Worm (Caenorhabditis elegans) whole organism, L2 larva: ENCODE data around the gene R07D5.2.

Experiments used
- C34F6.9 ChIP-seq: fragments of 150-350 bp; optimal IDR thresholded peaks from 2 replicates; lab custom pipeline; 2014; ENCODE audit warnings: missing biosample characterization, missing genetic modification characterization
- R02D3.7 ChIP-seq: fragments of 150-350 bp; optimal IDR thresholded peaks from 2 replicates; lab custom pipeline; 2014; ENCODE audit warnings: missing biosample characterization, missing genetic modification characterization
- Y55F3AM.14 ChIP-seq: fragments of 200-800 bp; sonication (Bioruptor generic); optimal IDR thresholded peaks from 2 replicates; lab custom pipeline; 2018; ENCODE audit warnings: mild to moderate bottlenecking, missing genetic modification characterization, missing compliant biosample characterization
- ZK546.5 ChIP-seq: sonication (generic microtip); optimal IDR thresholded peaks from 2 replicates; lab custom pipeline; 2017; ENCODE audit warnings: missing biosample characterization, missing genetic modification characterization
- alr-1 ChIP-seq: fragments of 150-350 bp; optimal IDR thresholded peaks from 2 replicates; lab custom pipeline; 2014; ENCODE audit warnings: missing biosample characterization, missing genetic modification characterization
- aly-2 ChIP-seq: fragments of 150-350 bp; optimal IDR thresholded peaks from 2 replicates; lab custom pipeline; 2014; ENCODE audit warnings: missing biosample characterization, missing genetic modification characterization
- ama-1 ChIP-seq: fragments of 150-350 bp; optimal IDR thresholded peaks from 2 replicates; lab custom pipeline; 2018; ENCODE audit warnings: inconsistent platforms
- blmp-1 ChIP-seq: sonication (generic microtip); optimal IDR thresholded peaks from 2 replicates; lab custom pipeline; 2017; ENCODE audit warnings: missing genetic modification characterization, mild to moderate bottlenecking, missing compliant biosample characterization, antibody characterized with exemption, moderate library complexity; ENCODE audit not compliant: insufficient read depth
- crh-2 ChIP-seq: sonication (generic microtip); optimal IDR thresholded peaks from 2 replicates; lab custom pipeline; 2017; ENCODE audit warnings: missing biosample characterization, missing genetic modification characterization
- egl-27 ChIP-seq: sonication (generic microtip); optimal IDR thresholded peaks from 3 replicates; lab custom pipeline; 2017; ENCODE audit warnings: missing biosample characterization, missing genetic modification reagents, missing genetic modification characterization
- lin-11 ChIP-seq: fragments of 150-350 bp; sonication (generic microtip); optimal IDR thresholded peaks from 2 replicates; lab custom pipeline; 2014; ENCODE audit warnings: missing biosample characterization, missing genetic modification characterization, inconsistent platforms, mixed read lengths
- lin-13 ChIP-seq: fragments of 150-350 bp; optimal IDR thresholded peaks from 2 replicates; lab custom pipeline; 2014; ENCODE audit warnings: missing biosample characterization, missing genetic modification reagents, missing genetic modification characterization
- lin-39 ChIP-seq: fragments of 150-350 bp; optimal IDR thresholded peaks from 2 replicates; lab custom pipeline; 2014; ENCODE audit warnings: missing biosample characterization, missing genetic modification reagents, missing genetic modification characterization
- mab-5 ChIP-seq: fragments of 150-350 bp; optimal IDR thresholded peaks from 2 replicates; lab custom pipeline; 2014; ENCODE audit warnings: missing biosample characterization, missing genetic modification characterization
- mbf-1 ChIP-seq: sonication (generic microtip); optimal IDR thresholded peaks from 2 replicates; lab custom pipeline; 2017; ENCODE audit warnings: missing biosample characterization, missing genetic modification characterization
- nhr-10 ChIP-seq: sonication (generic microtip); optimal IDR thresholded peaks from 2 replicates; lab custom pipeline; 2017; ENCODE audit warnings: missing biosample characterization, missing genetic modification characterization
- nhr-11 ChIP-seq: fragments of 150-350 bp; optimal IDR thresholded peaks from 2 replicates; lab custom pipeline; 2014; ENCODE audit warnings: missing biosample characterization, missing genetic modification characterization
- nhr-12 ChIP-seq: fragments of 150-350 bp; optimal IDR thresholded peaks from 2 replicates; lab custom pipeline; 2014; ENCODE audit warnings: missing biosample characterization, missing genetic modification characterization
- nhr-21 ChIP-seq: fragments of 150-350 bp; optimal IDR thresholded peaks from 2 replicates; lab custom pipeline; 2014; ENCODE audit warnings: missing biosample characterization, missing genetic modification characterization
- nhr-23 ChIP-seq: fragments of 150-350 bp; optimal IDR thresholded peaks from 2 replicates; lab custom pipeline; 2014; ENCODE audit warnings: missing biosample characterization, missing genetic modification reagents, missing genetic modification characterization
- nhr-237 ChIP-seq: fragments of 150-350 bp; optimal IDR thresholded peaks from 2 replicates; lab custom pipeline; 2014; ENCODE audit warnings: missing biosample characterization, missing genetic modification characterization
- nhr-25 ChIP-seq: fragments of 150-350 bp; sonication (generic microtip); optimal IDR thresholded peaks from 3 replicates; lab custom pipeline; 2014; ENCODE audit warnings: missing biosample characterization, missing genetic modification characterization
- nhr-6 ChIP-seq: fragments of 150-350 bp; optimal IDR thresholded peaks from 2 replicates; lab custom pipeline; 2014; ENCODE audit warnings: missing biosample characterization, missing genetic modification characterization
- nhr-77 ChIP-seq: fragments of 150-350 bp; optimal IDR thresholded peaks from 2 replicates; lab custom pipeline; 2014; ENCODE audit warnings: missing biosample characterization, missing genetic modification characterization
- peb-1 ChIP-seq: fragments of 150-350 bp; optimal IDR thresholded peaks from 2 replicates; lab custom pipeline; 2014; ENCODE audit warnings: missing biosample characterization, missing genetic modification characterization
- sem-4 ChIP-seq: fragments of 150-350 bp; optimal IDR thresholded peaks from 2 replicates; lab custom pipeline; 2014; ENCODE audit warnings: missing biosample characterization, missing genetic modification reagents, missing genetic modification characterization
- sma-3 ChIP-seq: sonication (generic microtip); optimal IDR thresholded peaks from 2 replicates; lab custom pipeline; 2016; ENCODE audit warnings: missing genetic modification reagents, missing genetic modification characterization, missing compliant biosample characterization
- sma-9 ChIP-seq, 2 experiments: fragments of 150-350 bp in 1 of 2; sonication (generic microtip) in 1 of 2; optimal IDR thresholded peaks; 2 replicates each; lab custom pipeline; 2014 to 2016; ENCODE audit warnings: missing genetic modification characterization in 2 of 2, mild to moderate bottlenecking in 1 of 2, missing biosample characterization in 1 of 2, missing compliant biosample characterization in 1 of 2, missing genetic modification reagents in 1 of 2, moderate library complexity in 1 of 2
- snpc-4 ChIP-seq: fragments of 150-350 bp; optimal IDR thresholded peaks from 2 replicates; lab custom pipeline; 2014; ENCODE audit warnings: missing biosample characterization, missing genetic modification characterization
- unc-39 ChIP-seq: fragments of 150-350 bp; optimal IDR thresholded peaks from 2 replicates; lab custom pipeline; 2014; ENCODE audit warnings: missing biosample characterization, missing genetic modification characterization
- unc-55 ChIP-seq: fragments of 150-350 bp; sonication (generic microtip); optimal IDR thresholded peaks from 3 replicates; lab custom pipeline; 2014; ENCODE audit warnings: missing biosample characterization, missing genetic modification reagents, missing genetic modification characterization
- unc-62 ChIP-seq: fragments of 150-350 bp; optimal IDR thresholded peaks from 2 replicates; lab custom pipeline; 2014; ENCODE audit warnings: missing biosample characterization, missing genetic modification reagents, missing genetic modification characterization

R07D5.2 gene

DNA sequence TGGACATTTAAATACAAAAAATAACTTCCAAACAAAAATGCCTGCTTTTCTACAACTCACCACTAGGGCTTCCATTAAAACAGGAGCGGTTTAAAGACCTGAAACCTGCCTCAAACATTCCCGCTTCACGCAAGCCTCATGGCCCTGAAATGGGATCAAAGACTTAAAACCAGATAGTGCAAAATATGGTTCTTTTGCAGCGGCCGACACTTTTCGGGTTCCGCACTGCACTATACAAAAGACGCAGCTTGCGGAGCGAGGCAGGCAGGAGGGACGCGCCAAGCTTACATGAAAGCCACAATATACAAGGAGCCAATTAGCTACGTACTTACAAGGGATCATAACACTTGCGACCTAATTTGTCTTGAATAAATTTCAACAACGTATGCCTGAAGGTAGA, 42.9 kb downstream of the R07D5.2 start:
- TF ChIP-seq snpc-4 (tag; lab: Kevin White, UChicago): peak; percentile 62
- TF ChIP-seq nhr-10 (tag; lab: Kevin White, UChicago): no peak

DNA sequence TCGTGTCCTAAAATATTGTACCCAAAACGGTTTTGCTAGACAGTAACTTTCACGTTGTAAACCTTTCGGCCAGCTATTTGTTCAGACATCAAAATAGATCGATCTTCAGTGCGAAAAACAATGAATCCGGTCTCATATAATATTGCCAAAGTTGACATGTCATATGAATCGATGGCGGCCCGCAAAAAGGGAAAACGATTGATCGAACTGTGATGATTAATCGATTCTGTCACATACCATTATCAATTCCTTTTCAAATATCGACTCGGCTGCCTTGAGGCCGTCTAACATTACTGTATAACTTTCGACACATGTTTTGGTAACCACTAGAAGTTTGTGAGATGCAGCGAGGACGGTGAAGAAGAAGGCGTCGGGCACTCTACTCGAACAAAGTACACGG, 43.5 kb downstream of the R07D5.2 start:
- TF ChIP-seq unc-39 (tag; lab: Kevin White, UChicago) (no peak), nhr-25 (tag; lab: Kevin White, UChicago) (peak; percentile 68), sma-3 (peak; percentile 68), sma-9 (GFP tag; optimal IDR thresholded peaks at IDR 0.05; lab: Kevin White, UChicago) (peak; percentile 65), sma-9 (tag; optimal IDR thresholded peaks at IDR 0.05; lab: Kevin White, UChicago) (no peak), alr-1 (tag; lab: Kevin White, UChicago) (no peak), blmp-1 (peak; percentile 92), nhr-21 (peak; percentile 60)
- TF ChIP-seq, all 48 proteins: peak for 5

DNA sequence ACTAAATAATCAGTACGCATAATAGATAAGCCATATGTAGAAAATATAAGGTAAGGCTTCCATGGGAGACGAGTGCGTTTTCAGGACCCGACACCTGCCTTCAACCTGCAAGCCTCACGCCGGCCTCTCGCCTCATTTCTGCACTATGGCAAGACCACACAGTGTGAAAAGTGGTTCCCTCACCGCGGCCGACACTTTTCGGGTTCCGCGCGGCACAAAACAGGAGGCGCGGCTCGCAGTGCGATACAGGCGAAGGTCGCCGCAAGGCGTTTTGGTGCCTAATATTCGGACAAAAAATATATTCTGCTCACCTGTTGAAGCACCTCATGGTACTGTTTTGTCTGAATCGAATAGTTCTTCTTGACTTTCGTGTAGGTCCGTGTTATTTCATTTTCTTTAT, 46.3 kb downstream of the R07D5.2 start:
- TF ChIP-seq snpc-4 (tag; lab: Kevin White, UChicago): no peak
- no peak for TF ChIP-seq lin-39 (tag; lab: Kevin White, UChicago)
- TF ChIP-seq crh-2 (tag; lab: Kevin White, UChicago): no peak
- no peak for TF ChIP-seq sma-3
- no peak for TF ChIP-seq C34F6.9 (tag; lab: Kevin White, UChicago)
- no peak for TF ChIP-seq ZK546.5 (tag; lab: Kevin White, UChicago)
- TF ChIP-seq Y55F3AM.14 (GFP tag; lab: Kevin White, UChicago): no peak
- no peak for TF ChIP-seq sma-9 (GFP tag; optimal IDR thresholded peaks at IDR 0.05; lab: Kevin White, UChicago)
- no peak for TF ChIP-seq sma-9 (tag; optimal IDR thresholded peaks at IDR 0.05; lab: Kevin White, UChicago)
- no peak for TF ChIP-seq lin-11 (tag; lab: Kevin White, UChicago)
- no peak for TF ChIP-seq egl-27 (tag; lab: Kevin White, UChicago)
- TF ChIP-seq mbf-1: no peak
- no peak for TF ChIP-seq sem-4 (tag; lab: Kevin White, UChicago)
- no peak for TF ChIP-seq R02D3.7 (tag; lab: Kevin White, UChicago)

- TF ChIP-seq Y55F3AM.14 (GFP tag; lab: Kevin White, UChicago) (no peak), lin-39 (tag; lab: Kevin White, UChicago) (no peak), C34F6.9 (tag; lab: Kevin White, UChicago) (no peak)
Observed at ce11 chrX:15069242-15069641, 47.2 kb downstream of the R07D5.2 start, which contains the start of gene mam-6. Gene mam-6, minus strand, starts transcription at chrX:15069342.

DNA sequence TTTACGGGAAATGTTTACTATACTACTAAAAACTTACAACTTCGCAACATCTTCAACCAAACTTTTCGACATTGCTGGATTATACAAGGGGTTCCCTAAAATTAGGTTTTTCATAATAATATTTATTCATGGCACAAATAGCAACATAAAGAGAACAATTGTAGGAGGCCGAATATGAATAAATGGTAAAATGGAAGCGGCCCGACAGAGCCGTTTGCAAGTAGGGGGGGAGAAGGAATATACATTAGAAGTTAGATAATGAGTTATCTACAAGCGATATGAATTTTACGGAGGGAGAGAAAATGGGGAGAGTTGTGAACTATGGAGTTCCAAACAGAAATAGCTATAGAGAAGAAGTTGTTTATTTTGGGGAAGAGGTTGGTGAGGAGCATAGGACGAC, 56.1 kb downstream of the R07D5.2 start, which contains the start of gene fbxa-96:
fbxa-96 (minus strand) TSS at position 101 of the 400 bp plus-strand sequence.
- TF ChIP-seq sma-9 (GFP tag; optimal IDR thresholded peaks at IDR 0.05; lab: Kevin White, UChicago): no peak
- no peak for TF ChIP-seq sma-9 (tag; optimal IDR thresholded peaks at IDR 0.05; lab: Kevin White, UChicago)
- TF ChIP-seq Y55F3AM.14 (GFP tag; lab: Kevin White, UChicago): no peak
- no peak for TF ChIP-seq unc-55 (GFP tag; lab: Kevin White, UChicago)
- no peak for TF ChIP-seq nhr-23 (tag; lab: Kevin White, UChicago)
- TF ChIP-seq unc-62 (GFP tag; lab: Kevin White, UChicago): no peak
- TF ChIP-seq nhr-11 (tag; lab: Kevin White, UChicago): no peak
- TF ChIP-seq nhr-77 (tag; lab: Kevin White, UChicago): no peak
- TF ChIP-seq nhr-25 (tag; lab: Kevin White, UChicago): no peak
- TF ChIP-seq lin-13 (GFP tag; lab: Kevin White, UChicago): no peak
- no peak for TF ChIP-seq mab-5 (tag; lab: Kevin White, UChicago)
- no peak for TF ChIP-seq nhr-237 (tag; lab: Kevin White, UChicago)
- no peak for TF ChIP-seq aly-2 (tag; lab: Kevin White, UChicago)
- no peak for TF ChIP-seq peb-1 (tag; lab: Kevin White, UChicago)
- TF ChIP-seq alr-1 (tag; lab: Kevin White, UChicago): no peak
- no peak for TF ChIP-seq nhr-6 (tag; lab: Kevin White, UChicago)
- no peak for TF ChIP-seq ZK546.5 (tag; lab: Kevin White, UChicago)
- no peak for TF ChIP-seq nhr-12 (tag; lab: Kevin White, UChicago)
- no peak for TF ChIP-seq ama-1 (lab: Kevin White, UChicago)
- TF ChIP-seq lin-39 (tag; lab: Kevin White, UChicago): no peak
